6 worm cellular contexts compared by ENCODE assay signal in the genomic region with DNA sequence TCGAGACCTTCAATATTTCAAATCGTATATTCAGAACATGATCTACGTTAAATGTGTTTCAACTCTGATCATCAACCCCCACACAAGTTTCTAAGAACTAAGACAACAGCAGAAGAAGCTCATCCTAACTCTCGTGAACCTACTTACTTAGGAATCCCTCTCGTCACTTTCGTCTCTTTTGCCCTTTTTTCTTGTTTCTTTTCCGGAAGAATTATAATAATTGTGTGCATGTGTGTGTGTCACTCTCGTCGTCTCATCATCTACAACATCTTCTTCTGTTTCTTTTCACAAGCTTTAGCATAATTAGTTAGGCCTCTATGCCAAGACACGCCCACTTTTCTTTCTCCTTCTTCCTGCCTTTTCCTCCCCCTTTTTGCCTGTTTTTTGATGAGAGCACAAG.
TF ChIP-seq lines count a peak whose summit lies in the region.

No protein-coding gene starts in this region.

TF ChIP-seq in whole organism, L1 larva, 84 proteins besides CTCF, POLR2A, EP300 and RAD21 (continues in another document):
- TF ChIP-seq ceh-82 (tag; optimal IDR thresholded peaks at IDR 0.05; lab: Kevin White, UChicago): peak in 1 of 3 experiments; percentile 41
- peak; percentile 45 for TF ChIP-seq unc-86 (tag; optimal IDR thresholded peaks at IDR 0.05; lab: Kevin White, UChicago)
- TF ChIP-seq C34B4.2 (tag; optimal IDR thresholded peaks at IDR 0.05; lab: Kevin White, UChicago): no peak
- TF ChIP-seq nhr-20 (tag; optimal IDR thresholded peaks at IDR 0.05; lab: Kevin White, UChicago): no peak
- TF ChIP-seq nhr-71 (tag; optimal IDR thresholded peaks at IDR 0.05; lab: Kevin White, UChicago): peak; percentile 49
- peak; percentile 58 for TF ChIP-seq dsc-1 (tag; optimal IDR thresholded peaks at IDR 0.05; lab: Kevin White, UChicago)
- no peak for TF ChIP-seq lin-13 (GFP tag; optimal IDR thresholded peaks at IDR 0.05; lab: Kevin White, UChicago)
- TF ChIP-seq fkh-4 (tag; optimal IDR thresholded peaks at IDR 0.05; lab: Kevin White, UChicago; ENCODE audit: borderline replicate concordance): no peak
- peak; percentile 12 for TF ChIP-seq swsn-7 (tag; optimal IDR thresholded peaks at IDR 0.05; lab: Kevin White, UChicago)
- peak; percentile 77 for TF ChIP-seq lin-14 (GFP tag; optimal IDR thresholded peaks at IDR 0.05; lab: Kevin White, UChicago)
- no peak for TF ChIP-seq mab-9 (GFP tag; IDR thresholded peaks at IDR 0.05; lab: Robert Waterston, UW)
- peak; percentile 48 for TF ChIP-seq egl-13 (tag; optimal IDR thresholded peaks at IDR 0.05; lab: Kevin White, UChicago)
- peak; percentile 9; the same call in 1 of the 2 replicates for TF ChIP-seq isw-1 (GFP tag; IDR thresholded peaks at IDR 0.05; lab: Robert Waterston, UW)
- peak in 1 of 2 experiments; percentile 30 for TF ChIP-seq lsy-2 (tag; optimal IDR thresholded peaks at IDR 0.05; lab: Kevin White, UChicago)

TF ChIP-seq in whole organism, L2 larva, 48 proteins besides CTCF, POLR2A, EP300 and RAD21:
- peak; percentile 18 for TF ChIP-seq sma-9 (GFP tag; optimal IDR thresholded peaks at IDR 0.05; lab: Kevin White, UChicago)
- no peak for TF ChIP-seq sma-9 (tag; optimal IDR thresholded peaks at IDR 0.05; lab: Kevin White, UChicago)
- no peak for TF ChIP-seq alr-1 (tag; optimal IDR thresholded peaks at IDR 0.05; lab: Kevin White, UChicago)
- no peak for TF ChIP-seq mab-5 (tag; optimal IDR thresholded peaks at IDR 0.05; lab: Kevin White, UChicago)
- peak in 1 of 2 experiments; percentile 45 for TF ChIP-seq lsy-2 (tag; optimal IDR thresholded peaks at IDR 0.05; lab: Kevin White, UChicago)
- peak in 1 of 2 experiments; percentile 38 for TF ChIP-seq mdl-1 (tag; optimal IDR thresholded peaks at IDR 0.05; lab: Kevin White, UChicago)
- TF ChIP-seq C34F6.9 (tag; optimal IDR thresholded peaks at IDR 0.05; lab: Kevin White, UChicago): peak; percentile 58
- peak; percentile 21 for TF ChIP-seq crh-2 (tag; optimal IDR thresholded peaks at IDR 0.05; lab: Kevin White, UChicago)
- TF ChIP-seq elt-3 (tag; optimal IDR thresholded peaks at IDR 0.05; lab: Kevin White, UChicago): no peak
- no peak for TF ChIP-seq unc-55 (GFP tag; optimal IDR thresholded peaks at IDR 0.05; lab: Kevin White, UChicago)

TF ChIP-seq in whole organism, L3 larva, 47 proteins besides CTCF, POLR2A, EP300 and RAD21:
- no peak for TF ChIP-seq R02D3.7 (tag; optimal IDR thresholded peaks at IDR 0.05; lab: Kevin White, UChicago)
- peak; percentile 19 for TF ChIP-seq nfya-1 (tag; optimal IDR thresholded peaks at IDR 0.05; lab: Kevin White, UChicago; ENCODE audit: insufficient read depth)
- no peak for TF ChIP-seq pha-4 (tag; optimal IDR thresholded peaks at IDR 0.05; lab: Kevin White, UChicago)
TF ChIP-seq in whole organism, L3 larva: peak in this region for 1.

TF ChIP-seq in whole organism, L4 larva, 104 proteins besides CTCF, POLR2A, EP300 and RAD21:
- 0 out of 2 replicates have a peak, but pooled peaks have one; percentile 18 for TF ChIP-seq ctbp-1 (GFP tag; IDR thresholded peaks at IDR 0.05; lab: Robert Waterston, UW)
- no peak for TF ChIP-seq mdl-1 (tag; optimal IDR thresholded peaks at IDR 0.05; lab: Kevin White, UChicago)

TF ChIP-seq in whole organism, late embryonic, 69 proteins besides CTCF, POLR2A, EP300 and RAD21:
- TF ChIP-seq zip-5 (tag; optimal IDR thresholded peaks at IDR 0.05; lab: Kevin White, UChicago) (no peak), lim-6 (tag; optimal IDR thresholded peaks at IDR 0.05; lab: Kevin White, UChicago) (no peak), npax-4 (tag; optimal IDR thresholded peaks at IDR 0.05; lab: Kevin White, UChicago) (no peak), ahr-1 (tag; optimal IDR thresholded peaks at IDR 0.05; lab: Kevin White, UChicago) (no peak), ceh-48 (tag; optimal IDR thresholded peaks at IDR 0.05; lab: Kevin White, UChicago) (no peak), T23F11.4 (GFP tag; optimal IDR thresholded peaks at IDR 0.05; lab: Kevin White, UChicago) (no peak), unc-42 (tag; optimal IDR thresholded peaks at IDR 0.05; lab: Kevin White, UChicago) (peak; percentile 8), ceh-34 (tag; optimal IDR thresholded peaks at IDR 0.05; lab: Kevin White, UChicago) (no peak), ets-4 (tag; optimal IDR thresholded peaks at IDR 0.05; lab: Kevin White, UChicago) (no peak)

TF ChIP-seq in whole organism, mixed stage, embryonic, 35 proteins besides CTCF, POLR2A, EP300 and RAD21:
- no peak for TF ChIP-seq nhr-28 (tag; optimal IDR thresholded peaks at IDR 0.05; lab: Kevin White, UChicago)
- no peak for TF ChIP-seq snpc-4 (tag; optimal IDR thresholded peaks at IDR 0.05; lab: Kevin White, UChicago)
- no peak for TF ChIP-seq elt-1 (tag; optimal IDR thresholded peaks at IDR 0.05; lab: Kevin White, UChicago; ENCODE audit: borderline replicate concordance, insufficient read depth)
- TF ChIP-seq ces-1 (GFP tag; optimal IDR thresholded peaks at IDR 0.05; lab: Kevin White, UChicago): peak; percentile 57
- TF ChIP-seq zip-8 (tag; optimal IDR thresholded peaks at IDR 0.05; lab: Kevin White, UChicago): no peak
- TF ChIP-seq bed-3 (GFP tag; optimal IDR thresholded peaks at IDR 0.05; lab: Kevin White, UChicago): no peak
- TF ChIP-seq ham-2 (GFP tag; optimal IDR thresholded peaks at IDR 0.05; lab: Kevin White, UChicago): no peak
- TF ChIP-seq nhr-76 (tag; optimal IDR thresholded peaks at IDR 0.05; lab: Kevin White, UChicago): no peak
